Worm (Caenorhabditis elegans): Measurements from ENCODE around the gene R06B10.7.

The R06B10.7 gene

ce11 chrIII:1028233-1028632 is 27.0 kb upstream of the R06B10.7 start:
- TF ChIP-seq ceh-22 (tag; optimal IDR thresholded peaks at IDR 0.05) (no peak), unc-55 (GFP tag; optimal IDR thresholded peaks at IDR 0.05) (no peak), npax-4 (tag; optimal IDR thresholded peaks at IDR 0.05) (no peak), elt-2 (tag; optimal IDR thresholded peaks at IDR 0.05) (peak; percentile 37)

ce11 chrIII:1026261-1026660 is 25.1 kb upstream of the R06B10.7 start, which contains the start of gene clc-25:
Gene clc-25 (minus strand): TSS chrIII:1026361.
- TF ChIP-seq ceh-18 (tag; optimal IDR thresholded peaks at IDR 0.05) (no peak), ceh-9 (tag; optimal IDR thresholded peaks at IDR 0.05) (no peak), elt-2 (tag; optimal IDR thresholded peaks at IDR 0.05) (no peak), ceh-2 (tag; optimal IDR thresholded peaks at IDR 0.05) (no peak), unc-42 (tag; optimal IDR thresholded peaks at IDR 0.05) (no peak), ceh-22 (tag; optimal IDR thresholded peaks at IDR 0.05) (no peak), ceh-6 (GFP tag; optimal IDR thresholded peaks at IDR 0.05) (no peak), pha-2 (tag; optimal IDR thresholded peaks at IDR 0.05) (no peak), hlh-6 (tag; optimal IDR thresholded peaks at IDR 0.05) (no peak), ztf-16 (tag; optimal IDR thresholded peaks at IDR 0.05) (no peak), syd-9 (tag; optimal IDR thresholded peaks at IDR 0.05) (no peak), pat-9 (tag; optimal IDR thresholded peaks at IDR 0.05) (no peak), ceh-24 (tag; optimal IDR thresholded peaks at IDR 0.05) (no peak)

ce11 chrIII:1020732-1021131 is 19.5 kb upstream of the R06B10.7 start, which contains the start of gene clc-23:
Gene clc-23 (plus strand): TSS chrIII:1020954.
- no peak for TF ChIP-seq ceh-6 (GFP tag; optimal IDR thresholded peaks at IDR 0.05)
- no peak for TF ChIP-seq hlh-30 (tag; optimal IDR thresholded peaks at IDR 0.05; ENCODE audit: insufficient read depth)
- no peak for TF ChIP-seq pha-2 (tag; optimal IDR thresholded peaks at IDR 0.05)
- TF ChIP-seq K02D7.2 (tag; optimal IDR thresholded peaks at IDR 0.05) = no peak
- TF ChIP-seq C08G9.2 (tag; optimal IDR thresholded peaks at IDR 0.05) = no peak
- TF ChIP-seq odd-2 (tag; optimal IDR thresholded peaks at IDR 0.05) = no peak
- no peak for TF ChIP-seq ceh-2 (tag; optimal IDR thresholded peaks at IDR 0.05)
- no peak for TF ChIP-seq nhr-11 (tag; optimal IDR thresholded peaks at IDR 0.05)
- no peak for TF ChIP-seq F13H6.1 (tag; optimal IDR thresholded peaks at IDR 0.05)
- TF ChIP-seq tbx-2 (tag; optimal IDR thresholded peaks at IDR 0.05) = no peak
- no peak for TF ChIP-seq ahr-1 (tag; optimal IDR thresholded peaks at IDR 0.05)
- TF ChIP-seq hlh-8 (tag; optimal IDR thresholded peaks at IDR 0.05) = no peak
- no peak for TF ChIP-seq ref-2 (tag; optimal IDR thresholded peaks at IDR 0.05)
- no peak for TF ChIP-seq ceh-14 (tag; optimal IDR thresholded peaks at IDR 0.05)

ce11 chrIII:1016080-1016479 is 14.9 kb upstream of the R06B10.7 start, which contains the start of gene Y34F4.3:
Gene Y34F4.3 (minus strand): TSS chrIII:1016180.
- TF ChIP-seq sox-2 (GFP tag; IDR thresholded peaks at IDR 0.05) = no peak
- no peak for TF ChIP-seq fkh-6 (tag; optimal IDR thresholded peaks at IDR 0.05)
- no peak for TF ChIP-seq unc-42 (tag; optimal IDR thresholded peaks at IDR 0.05)
- no peak for TF ChIP-seq elt-2 (tag; optimal IDR thresholded peaks at IDR 0.05)

- TF ChIP-seq ceh-6 (GFP tag; optimal IDR thresholded peaks at IDR 0.05) (no peak), ztf-16 (tag; optimal IDR thresholded peaks at IDR 0.05) (no peak), C38D4.7 (GFP tag; optimal IDR thresholded peaks at IDR 0.05) (no peak)
Measured at ce11 chrIII:1009775-1010174, 8.6 kb upstream of the R06B10.7 start, which contains the start of gene clc-24. Gene clc-24 (plus strand): TSS chrIII:1010037.

- TF ChIP-seq tbx-2 (tag; optimal IDR thresholded peaks at IDR 0.05) = no peak
- no peak for TF ChIP-seq odd-2 (tag; optimal IDR thresholded peaks at IDR 0.05)
- no peak for TF ChIP-seq elt-2 (tag; optimal IDR thresholded peaks at IDR 0.05)
- TF ChIP-seq unc-42 (tag; optimal IDR thresholded peaks at IDR 0.05) = no peak
- no peak for TF ChIP-seq gmeb-2 (tag; optimal IDR thresholded peaks at IDR 0.05)
- TF ChIP-seq nhr-11 (tag; optimal IDR thresholded peaks at IDR 0.05) = no peak
- TF ChIP-seq C08G9.2 (tag; optimal IDR thresholded peaks at IDR 0.05) = no peak
- no peak for TF ChIP-seq pha-2 (tag; optimal IDR thresholded peaks at IDR 0.05)
- TF ChIP-seq ceh-34 (tag; optimal IDR thresholded peaks at IDR 0.05) = no peak
- no peak for TF ChIP-seq npax-4 (tag; optimal IDR thresholded peaks at IDR 0.05)
- TF ChIP-seq hlh-13 (GFP tag; optimal IDR thresholded peaks at IDR 0.05) = no peak
- TF ChIP-seq ceh-30 (tag; optimal IDR thresholded peaks at IDR 0.05) = no peak
- no peak for TF ChIP-seq ama-1 (optimal IDR thresholded peaks at IDR 0.05)
- no peak for TF ChIP-seq elt-4 (tag; optimal IDR thresholded peaks at IDR 0.05)
- no peak for TF ChIP-seq ceh-18 (tag; optimal IDR thresholded peaks at IDR 0.05)
- no peak for TF ChIP-seq unc-86 (tag; optimal IDR thresholded peaks at IDR 0.05)
- no peak for TF ChIP-seq ets-4 (tag; optimal IDR thresholded peaks at IDR 0.05)
- TF ChIP-seq ceh-6 (GFP tag; optimal IDR thresholded peaks at IDR 0.05) = no peak
Measured at ce11 chrIII:1008091-1008490, 6.9 kb upstream of the R06B10.7 start, which contains the start of gene clc-27. Gene clc-27 (plus strand): TSS chrIII:1008391.
